Fruit fly (Drosophila melanogaster): ENCODE measurements around the gene neo.

The neo gene

dm6 chr3R:29861432-29862249 is 42.7 kb downstream of the neo start, which contains the start of the genes CG15514 and RpS8:
TSS of gene CG15514 (minus strand) at chr3R:29861494.
TSS of gene RpS8 (plus strand) at chr3R:29861582.
- peak; percentile 74 for TF ChIP-seq CG17801 (GFP tag; optimal IDR thresholded peaks at IDR 0.05; ENCODE audit: partially characterized antibody)

dm6 chr3R:29862795-29863194 is 43.9 kb downstream of the neo start:
- no peak for TF ChIP-seq CG17801 (GFP tag; optimal IDR thresholded peaks at IDR 0.05; ENCODE audit: partially characterized antibody)

- no peak for TF ChIP-seq CG17801 (GFP tag; optimal IDR thresholded peaks at IDR 0.05; ENCODE audit: partially characterized antibody)
Measured at dm6 chr3R:29866706-29867105, 47.8 kb downstream of the neo start.

- no peak for TF ChIP-seq CG17801 (GFP tag; optimal IDR thresholded peaks at IDR 0.05; ENCODE audit: partially characterized antibody)
Measured at dm6 chr3R:29867470-29867869, 48.5 kb downstream of the neo start.

- no peak for TF ChIP-seq CG17801 (GFP tag; optimal IDR thresholded peaks at IDR 0.05; ENCODE audit: partially characterized antibody)
Measured at dm6 chr3R:29867895-29868294, 49.0 kb downstream of the neo start.

dm6 chr3R:29868676-29869349 is 49.9 kb downstream of the neo start, which contains the start of gene Zip99C:
TSS of gene Zip99C (minus strand) at chr3R:29868895.
- peak; percentile 16 for TF ChIP-seq CG17801 (GFP tag; optimal IDR thresholded peaks at IDR 0.05; ENCODE audit: partially characterized antibody)

dm6 chr3R:29869350-29869688 is 50.4 kb downstream of the neo start, which contains the start of gene CG34133:
TSS of gene CG34133 (plus strand) at chr3R:29869365.
- TF ChIP-seq CG17801 (GFP tag; optimal IDR thresholded peaks at IDR 0.05; ENCODE audit: partially characterized antibody), result no peak

All from ovary, adult (tissue).